Worm (Caenorhabditis elegans): ENCODE measurements around the gene ZC404.16.

The ZC404.16 gene

DNA sequence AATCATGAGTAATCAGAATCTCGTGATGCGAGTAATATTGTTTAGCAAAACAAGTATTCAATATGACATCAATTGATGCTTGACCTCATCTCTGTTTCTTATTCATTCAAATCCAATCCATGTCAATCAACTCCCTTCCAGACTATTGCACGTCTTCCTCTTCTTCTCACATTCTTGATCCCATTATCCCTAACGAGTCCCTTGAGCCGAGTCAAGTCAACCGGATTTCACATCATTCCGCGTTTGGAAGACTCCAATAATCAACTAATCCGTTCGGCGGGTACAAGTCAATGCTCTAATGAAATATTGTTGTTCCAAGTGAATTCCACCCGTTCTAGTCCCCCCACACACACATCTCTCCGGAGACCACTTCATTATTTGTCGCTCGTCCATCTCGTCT lies 47.4 kb downstream of the ZC404.16 start:
- TF ChIP-seq pqm-1 (tag; optimal IDR thresholded peaks at IDR 0.05) = no peak
- TF ChIP-seq ztf-11 (tag; optimal IDR thresholded peaks at IDR 0.05) = no peak
- TF ChIP-seq snpc-1.2 (GFP tag; IDR thresholded peaks at IDR 0.05) = no peak
- no peak for TF ChIP-seq set-16 (GFP tag; IDR thresholded peaks at IDR 0.05)
- TF ChIP-seq ceh-82 (tag; optimal IDR thresholded peaks at IDR 0.05) = no peak

- TF ChIP-seq aha-1 (tag) = peak; percentile 2
- no peak for TF ChIP-seq F26F4.8 (GFP tag; conservative IDR thresholded peaks at IDR 0.05)
These were observed 51.3 kb downstream of the ZC404.16 start, which contains the start of gene ZC487.2 for ce11 chrV:6722378-6722777. Gene ZC487.2, minus strand, starts transcription at chrV:6722478.

Measured in whole organism, L4 larva.